Worm (Caenorhabditis elegans) whole organism, late embryonic: ENCODE results near the gene unc-17.

ENCODE experiments used
- dve-1 ChIP-seq: sonication (generic microtip); optimal IDR thresholded peaks from 2 replicates; lab custom pipeline; 2017; ENCODE audit warnings: antibody characterized with exemption, mild to moderate bottlenecking, missing genetic modification characterization, missing compliant biosample characterization
- fkh-10 ChIP-seq: fragments of 150-350 bp; optimal IDR thresholded peaks from 2 replicates; lab custom pipeline; 2014; ENCODE audit warnings: missing biosample characterization, missing genetic modification reagents, missing genetic modification characterization
- hlh-8 ChIP-seq: sonication (generic microtip); optimal IDR thresholded peaks from 2 replicates; lab custom pipeline; 2016; ENCODE audit warnings: missing genotype, missing genetic modification characterization, missing compliant biosample characterization
- nfya-1 ChIP-seq: sonication (generic microtip); optimal IDR thresholded peaks from 2 replicates; lab custom pipeline; 2017; ENCODE audit warnings: missing genetic modification characterization, mild to moderate bottlenecking, missing compliant biosample characterization, antibody characterized with exemption, moderate library complexity
- nhr-11 ChIP-seq: fragments of 150-350 bp; optimal IDR thresholded peaks from 2 replicates; lab custom pipeline; 2014; ENCODE audit warnings: missing biosample characterization, missing genetic modification characterization
- pag-3 ChIP-seq: sonication (generic microtip); optimal IDR thresholded peaks from 2 replicates; lab custom pipeline; 2016; ENCODE audit warnings: missing compliant biosample characterization, missing genetic modification characterization, borderline replicate concordance
- pha-4 ChIP-seq: fragments of 150-350 bp; optimal IDR thresholded peaks from 2 replicates; lab custom pipeline; 2018; ENCODE audit warnings: missing biosample characterization, missing genetic modification reagents, missing genetic modification characterization
- pqm-1 ChIP-seq: sonication (generic microtip); optimal IDR thresholded peaks from 2 replicates; lab custom pipeline; 2016; ENCODE audit warnings: missing genetic modification characterization, missing compliant biosample characterization
- unc-55 ChIP-seq: sonication (generic microtip); optimal IDR thresholded peaks from 2 replicates; lab custom pipeline; 2017; ENCODE audit warnings: missing biosample characterization, missing genetic modification reagents, missing genetic modification characterization
- unc-86 ChIP-seq: sonication (generic microtip); optimal IDR thresholded peaks from 2 replicates; lab custom pipeline; 2016; ENCODE audit warnings: missing genetic modification characterization, missing compliant biosample characterization

- TF ChIP-seq dve-1 (tag; lab: Kevin White, UChicago), result no peak
- no peak for TF ChIP-seq unc-55
- TF ChIP-seq pha-4, result no peak
- TF ChIP-seq hlh-8, result no peak
- TF ChIP-seq pag-3 (tag; lab: Kevin White, UChicago), result no peak
- TF ChIP-seq pqm-1, result no peak
- TF ChIP-seq fkh-10 (GFP tag; lab: Kevin White, UChicago), result no peak
- no peak for TF ChIP-seq unc-86 (tag; lab: Kevin White, UChicago)
- TF ChIP-seq nhr-11, result no peak
- no peak for TF ChIP-seq nfya-1 (tag; lab: Kevin White, UChicago)
Observed at ce11 chrIV:3667796-3668195, 43.3 kb upstream of the unc-17 start.
